Worm (Caenorhabditis elegans) whole organism, L4/young adult: Measurements from ENCODE around the gene Y105C5B.18.

Experiments
- W03F9.2 ChIP-seq: fragments of 150-350 bp; optimal IDR thresholded peaks from 2 replicates; lab custom pipeline; 2014; ENCODE audit warnings: missing biosample characterization, missing genetic modification characterization
- him-1 ChIP-seq: sonication (generic microtip); optimal IDR thresholded peaks from 2 replicates; lab custom pipeline; 2016; ENCODE audit warnings: missing genotype, missing genetic modification reagents, missing genetic modification characterization, missing compliant biosample characterization

DNA sequence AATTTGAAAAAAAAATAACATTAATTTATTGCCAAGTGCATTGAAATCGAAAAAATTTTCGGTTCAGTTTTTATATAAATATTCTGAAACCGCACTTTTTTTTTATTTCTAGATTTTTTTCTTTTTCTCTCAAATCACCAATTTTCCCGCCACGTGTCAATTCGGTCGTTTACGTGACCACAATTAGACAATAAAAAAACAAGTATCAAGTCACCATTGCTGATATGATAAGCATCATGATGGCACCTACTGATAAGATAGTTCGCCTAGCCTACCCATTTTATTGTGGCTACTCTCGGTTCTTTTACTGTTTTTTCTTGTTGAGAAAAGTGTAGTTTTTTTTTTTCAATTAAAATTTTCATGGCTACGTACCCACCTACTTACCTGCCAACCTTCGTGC, 34.6 kb upstream of the Y105C5B.18 start:
- TF ChIP-seq W03F9.2 (tag; lab: Kevin White, UChicago) (no peak), him-1 (tag; lab: Kevin White, UChicago) (no peak)
